Worm (Caenorhabditis elegans) whole organism, L4 larva: ENCODE measurements around the gene cdh-8.

Source experiments
- T20F7.1 ChIP-seq: fragments of 200-800 bp; sonication (Bioruptor generic); optimal IDR thresholded peaks from 2 replicates; lab custom pipeline; 2018; ENCODE audit warnings: mild to moderate bottlenecking, missing genetic modification characterization, missing compliant biosample characterization
- ceh-28 ChIP-seq: fragments of 150-350 bp; optimal IDR thresholded peaks from 2 replicates; lab custom pipeline; 2014; ENCODE audit warnings: missing biosample characterization, missing genetic modification reagents, missing genetic modification characterization
- ceh-32 ChIP-seq: sonication (generic microtip); optimal IDR thresholded peaks from 2 replicates; lab custom pipeline; 2016; ENCODE audit warnings: mild to moderate bottlenecking, missing genetic modification characterization, missing compliant biosample characterization; ENCODE audit not compliant: poor library complexity
- lim-7 ChIP-seq: fragments of 200-800 bp; sonication (Bioruptor generic); IDR thresholded peaks from 2 replicates; pipeline ENCODE4 v1.3.6; 2022; ENCODE audit warnings: missing genetic modification characterization, missing compliant biosample characterization
- lsy-2 ChIP-seq, 2 experiments: fragments of 150-350 bp in 1 of 2; sonication (generic microtip) in 1 of 2; optimal IDR thresholded peaks; 2 replicates each; lab custom pipeline; 2014 to 2017; ENCODE audit warnings: missing biosample characterization in 2 of 2, missing genetic modification characterization in 2 of 2
- mdl-1 ChIP-seq, 2 experiments: fragments of 150-350 bp in 1 of 2; sonication (generic microtip) in 1 of 2; optimal IDR thresholded peaks; 2 replicates each; lab custom pipeline; 2014 to 2017; ENCODE audit warnings: missing biosample characterization in 2 of 2, missing genetic modification characterization in 2 of 2
- mxl-3 ChIP-seq: fragments of 200-800 bp; sonication (Bioruptor generic); optimal IDR thresholded peaks from 2 replicates; lab custom pipeline; 2018; ENCODE audit warnings: mild to moderate bottlenecking, missing genetic modification characterization, missing compliant biosample characterization
- nhr-28 ChIP-seq: fragments of 150-350 bp; optimal IDR thresholded peaks from 2 replicates; lab custom pipeline; 2014; ENCODE audit warnings: missing biosample characterization, missing genetic modification characterization
- nhr-41 ChIP-seq: fragments of 200-800 bp; sonication (Bioruptor generic); IDR thresholded peaks from 2 replicates; pipeline ENCODE4 v1.3.6; 2022; ENCODE audit warnings: missing genetic modification reagents, missing genetic modification characterization, missing compliant biosample characterization
- pqm-1 ChIP-seq: sonication (generic microtip); optimal IDR thresholded peaks from 2 replicates; lab custom pipeline; 2017; ENCODE audit warnings: missing biosample characterization, missing genetic modification characterization
- saeg-2 ChIP-seq: fragments of 200-800 bp; sonication (Bioruptor generic); IDR thresholded peaks from 2 replicates; pipeline ENCODE4 v1.3.6; 2022; ENCODE audit warnings: missing genetic modification reagents, missing genetic modification characterization, missing compliant biosample characterization
- snpc-4 ChIP-seq: fragments of 150-350 bp; optimal IDR thresholded peaks from 2 replicates; lab custom pipeline; 2014; ENCODE audit warnings: missing biosample characterization, missing genetic modification characterization
- tag-97 ChIP-seq: fragments of 200-800 bp; sonication (Bioruptor generic); IDR thresholded peaks from 2 replicates; pipeline ENCODE4 v1.3.6; 2022; ENCODE audit warnings: missing genetic modification characterization, missing compliant biosample characterization
- ztf-11 ChIP-seq: fragments of 150-350 bp; optimal IDR thresholded peaks from 2 replicates; lab custom pipeline; 2014; ENCODE audit warnings: missing biosample characterization, missing genetic modification characterization

ce11 chrIV:303264-303663, 36.3 kb upstream of the cdh-8 start:
- TF ChIP-seq nhr-41 (GFP tag; lab: Robert Waterston, UW) (no peak), saeg-2 (no peak), nhr-28 (no peak), mxl-3 (GFP tag; lab: Kevin White, UChicago) (no peak), T20F7.1 (GFP tag; lab: Kevin White, UChicago) (no peak), lsy-2 (tag; optimal IDR thresholded peaks at IDR 0.05; lab: Kevin White, UChicago) (no peak), lim-7 (no peak), mdl-1 (tag; optimal IDR thresholded peaks at IDR 0.05; lab: Kevin White, UChicago) (no peak), ztf-11 (no peak), ceh-32 (no peak), snpc-4 (tag; lab: Kevin White, UChicago) (no peak), ceh-28 (tag; lab: Kevin White, UChicago) (no peak), pqm-1 (tag; lab: Kevin White, UChicago) (no peak), tag-97 (GFP tag; lab: Robert Waterston, UW) (no peak)
